Worm (Caenorhabditis elegans) whole organism, midembryonic: Measurements from ENCODE around the gene ocr-2.

Experiments
- T22C8.4 ChIP-seq: fragments of 200-800 bp; sonication (Bioruptor generic); IDR thresholded peaks from 2 replicates; pipeline ENCODE4 v1.3.6; 2022; ENCODE audit warnings: missing genetic modification characterization, missing compliant biosample characterization
- cog-1 ChIP-seq: sonication (generic microtip); optimal IDR thresholded peaks from 2 replicates; lab custom pipeline; 2016; ENCODE audit warnings: missing genetic modification characterization, missing compliant biosample characterization
- flt-1 ChIP-seq: fragments of 200-800 bp; sonication (Bioruptor generic); IDR thresholded peaks from 2 replicates; pipeline ENCODE4 v1.3.6; 2022; ENCODE audit warnings: missing genetic modification characterization, missing compliant biosample characterization
- klf-2 ChIP-seq: fragments of 200-800 bp; sonication (Bioruptor generic); conservative IDR thresholded peaks from 2 replicates; pipeline ENCODE4 v1.3.6; 2022; ENCODE audit warnings: missing genetic modification reagents, missing genetic modification characterization, missing compliant biosample characterization
- med-1 ChIP-seq: sonication (generic microtip); optimal IDR thresholded peaks from 2 replicates; lab custom pipeline; 2017; ENCODE audit warnings: missing genetic modification characterization, mild to moderate bottlenecking, missing compliant biosample characterization, antibody characterized with exemption, missing genetic modification reagents; ENCODE audit not compliant: insufficient read depth
- ref-1 ChIP-seq: fragments of 200-800 bp; sonication (Bioruptor generic); conservative IDR thresholded peaks from 2 replicates; pipeline ENCODE4 v1.3.6; 2022; ENCODE audit warnings: missing genetic modification reagents, missing genetic modification characterization, missing compliant biosample characterization
- tab-1 ChIP-seq: fragments of 200-800 bp; sonication (Bioruptor generic); IDR thresholded peaks from 2 replicates; pipeline ENCODE4 v1.3.6; 2022; ENCODE audit warnings: missing genetic modification characterization, missing compliant biosample characterization
- ztf-23 ChIP-seq: fragments of 200-800 bp; sonication (Bioruptor generic); IDR thresholded peaks from 2 replicates; pipeline ENCODE4 v1.3.6; 2022; ENCODE audit warnings: missing genetic modification reagents, missing genetic modification characterization, missing compliant biosample characterization
- ztf-29 ChIP-seq: fragments of 200-800 bp; sonication (Bioruptor generic); IDR thresholded peaks from 2 replicates; pipeline ENCODE4 v1.3.6; 2022; ENCODE audit warnings: missing genetic modification reagents, missing genetic modification characterization, missing compliant biosample characterization

- no peak for TF ChIP-seq T22C8.4 (GFP tag; lab: Robert Waterston, UW)
- TF ChIP-seq cog-1 (tag; lab: Kevin White, UChicago): no peak
- TF ChIP-seq klf-2 (GFP tag; lab: Robert Waterston, UW): no peak
- TF ChIP-seq ref-1: no peak
- TF ChIP-seq flt-1 (GFP tag; lab: Robert Waterston, UW): no peak
- TF ChIP-seq ztf-29 (GFP tag; lab: Robert Waterston, UW): no peak
- no peak for TF ChIP-seq ztf-23 (GFP tag; lab: Robert Waterston, UW)
- no peak for TF ChIP-seq med-1 (GFP tag; lab: Kevin White, UChicago)
- no peak for TF ChIP-seq tab-1 (GFP tag; lab: Robert Waterston, UW)
Observed at ce11 chrIV:8260848-8261638, 41.2 kb upstream of the ocr-2 start, which contains the start of gene vit-6.
